Fruit fly (Drosophila melanogaster) whole organism, adult: Measurements from ENCODE around the gene Ctr1C.

ENCODE experiments used
- CG11617 ChIP-seq: fragments of 200-800 bp; sonication (Bioruptor generic); optimal IDR thresholded peaks from 2 replicates; lab custom pipeline; 2017; ENCODE audit warnings: mild to moderate bottlenecking, missing biosample characterization, missing genetic modification reagents, missing genetic modification characterization
- CG12768 ChIP-seq: fragments of 200-800 bp; sonication (Bioruptor generic); optimal IDR thresholded peaks from 2 replicates; lab custom pipeline; 2017; ENCODE audit warnings: missing biosample characterization, missing genetic modification characterization, mild to moderate bottlenecking, moderate library complexity, missing genetic modification reagents
- CG1620 ChIP-seq: fragments of 200-800 bp; sonication (Bioruptor generic); optimal IDR thresholded peaks from 2 replicates; lab custom pipeline; 2016; ENCODE audit warnings: missing biosample characterization, missing genetic modification characterization
- CG33017 ChIP-seq: fragments of 200-800 bp; sonication (Bioruptor generic); optimal IDR thresholded peaks from 2 replicates; lab custom pipeline; 2018; ENCODE audit warnings: missing biosample characterization, mild to moderate bottlenecking, missing genetic modification characterization, moderate library complexity
- CG5204 ChIP-seq: fragments of 200-800 bp; sonication (Bioruptor generic); optimal IDR thresholded peaks from 2 replicates; lab custom pipeline; 2016; ENCODE audit warnings: missing biosample characterization, missing genetic modification characterization
- CG7045 ChIP-seq: fragments of 200-800 bp; sonication (Bioruptor generic); optimal IDR thresholded peaks from 2 replicates; lab custom pipeline; 2017; ENCODE audit warnings: missing biosample characterization, mild to moderate bottlenecking, missing genetic modification characterization
- CG7101 ChIP-seq: fragments of 200-800 bp; sonication (Bioruptor generic); optimal IDR thresholded peaks from 2 replicates; lab custom pipeline; 2018; ENCODE audit warnings: missing biosample characterization, mild to moderate bottlenecking, missing genetic modification characterization, moderate library complexity
- Clk ChIP-seq: fragments of 200-800 bp; sonication (Bioruptor generic); optimal IDR thresholded peaks from 2 replicates; lab custom pipeline; 2017; ENCODE audit warnings: missing biosample characterization, missing genetic modification characterization
- Crg-1 ChIP-seq: fragments of 200-800 bp; sonication (Bioruptor generic); optimal IDR thresholded peaks from 2 replicates; lab custom pipeline; 2016; ENCODE audit warnings: missing biosample characterization, missing genetic modification characterization
- Hr96 ChIP-seq: fragments of 200-800 bp; sonication (Bioruptor generic); optimal IDR thresholded peaks from 2 replicates; lab custom pipeline; 2016; ENCODE audit warnings: missing biosample characterization, missing genetic modification characterization
- Mnt ChIP-seq: fragments of 200-800 bp; sonication (Bioruptor generic); optimal IDR thresholded peaks from 2 replicates; lab custom pipeline; 2016; ENCODE audit warnings: missing biosample characterization, mild to moderate bottlenecking, missing genetic modification characterization
- bab1 ChIP-seq: fragments of 200-800 bp; sonication (Bioruptor generic); optimal IDR thresholded peaks from 3 replicates; lab custom pipeline; 2019; ENCODE audit warnings: missing biosample characterization, mild to moderate bottlenecking, missing genetic modification characterization, moderate library complexity
- cic ChIP-seq: fragments of 200-800 bp; sonication (Bioruptor generic); optimal IDR thresholded peaks from 2 replicates; lab custom pipeline; 2017; ENCODE audit warnings: missing biosample characterization, mild to moderate bottlenecking, missing genetic modification characterization, moderate library complexity
- cnc ChIP-seq, 2 experiments: fragments of >200 bp; optimal IDR thresholded peaks; 2 replicates each; lab custom pipeline; 2017
- kay ChIP-seq: fragments of 200-800 bp; sonication (Bioruptor generic); peaks from one replicate; lab custom pipeline; 2016; ENCODE audit warnings: missing biosample characterization, missing genetic modification characterization, borderline replicate concordance
- ovo ChIP-seq: fragments of 200-800 bp; sonication (Bioruptor generic); optimal IDR thresholded peaks from 2 replicates; lab custom pipeline; 2016; ENCODE audit warnings: missing biosample characterization, missing genetic modification characterization
- pad ChIP-seq: fragments of 200-800 bp; sonication (Bioruptor generic); optimal IDR thresholded peaks from 3 replicates; lab custom pipeline; 2017; ENCODE audit warnings: missing biosample characterization, missing genetic modification characterization, mild to moderate bottlenecking, moderate library complexity, missing genetic modification reagents
- tj ChIP-seq: fragments of 200-800 bp; sonication (Bioruptor generic); optimal IDR thresholded peaks from 3 replicates; lab custom pipeline; 2017; ENCODE audit warnings: missing biosample characterization, mild to moderate bottlenecking, missing genetic modification characterization, moderate library complexity
- toe ChIP-seq: fragments of 200-800 bp; sonication (Bioruptor generic); optimal IDR thresholded peaks from 2 replicates; lab custom pipeline; 2016; ENCODE audit warnings: missing biosample characterization, missing genetic modification characterization

Ctr1C gene

dm6 chr3R:30946352-30946751, 17.8 kb downstream of the Ctr1C start:
- TF ChIP-seq pad (no peak), CG12768 (no peak), CG33017 (tag; lab: Kevin White, UChicago) (no peak), ovo (GFP tag; lab: Kevin White, UChicago) (no peak), cnc (optimal IDR thresholded peaks at IDR 0.05; lab: Kevin White, UChicago) (no peak), Crg-1 (GFP tag; lab: Kevin White, UChicago) (no peak), kay (GFP tag; lab: Kevin White, UChicago) (no peak), CG11617 (GFP tag; lab: Kevin White, UChicago) (no peak), CG7101 (no peak), Clk (GFP tag; lab: Kevin White, UChicago) (no peak), tj (GFP tag; lab: Kevin White, UChicago) (no peak), CG7045 (no peak), toe (GFP tag; lab: Kevin White, UChicago) (no peak), CG5204 (GFP tag; lab: Kevin White, UChicago) (no peak)

dm6 chr3R:30940234-30940633, 23.9 kb downstream of the Ctr1C start:
- TF ChIP-seq CG11617 (GFP tag; lab: Kevin White, UChicago) (no peak), cic (GFP tag; lab: Kevin White, UChicago) (no peak), kay (GFP tag; lab: Kevin White, UChicago) (no peak), tj (GFP tag; lab: Kevin White, UChicago) (no peak), pad (no peak), CG5204 (GFP tag; lab: Kevin White, UChicago) (no peak), Crg-1 (GFP tag; lab: Kevin White, UChicago) (no peak), bab1 (GFP tag; lab: Kevin White, UChicago) (no peak), CG33017 (tag; lab: Kevin White, UChicago) (no peak), Clk (GFP tag; lab: Kevin White, UChicago) (no peak), cnc (optimal IDR thresholded peaks at IDR 0.05; lab: Kevin White, UChicago) (no peak), ovo (GFP tag; lab: Kevin White, UChicago) (no peak), toe (GFP tag; lab: Kevin White, UChicago) (no peak), CG1620 (GFP tag; lab: Kevin White, UChicago) (no peak), Mnt (GFP tag; lab: Kevin White, UChicago) (no peak), CG12768 (no peak), CG7101 (no peak)

- no peak for TF ChIP-seq CG1620 (GFP tag; lab: Kevin White, UChicago)
- TF ChIP-seq tj (GFP tag; lab: Kevin White, UChicago) = no peak
- no peak for TF ChIP-seq CG11617 (GFP tag; lab: Kevin White, UChicago)
These were observed 27.1 kb downstream of the Ctr1C start, which contains the start of gene CG15550 for dm6 chr3R:30937002-30937401. Gene CG15550, minus strand, starts transcription at chr3R:30937102.

- TF ChIP-seq cnc (optimal IDR thresholded peaks at IDR 0.05; lab: Kevin White, UChicago) = no peak
- no peak for TF ChIP-seq CG5204 (GFP tag; lab: Kevin White, UChicago)
- no peak for TF ChIP-seq kay (GFP tag; lab: Kevin White, UChicago)
- no peak for TF ChIP-seq bab1 (GFP tag; lab: Kevin White, UChicago)
- TF ChIP-seq CG7045 = no peak
- no peak for TF ChIP-seq CG12768
- no peak for TF ChIP-seq ovo (GFP tag; lab: Kevin White, UChicago)
- no peak for TF ChIP-seq CG1620 (GFP tag; lab: Kevin White, UChicago)
- TF ChIP-seq CG7101 = no peak
These were observed 27.7 kb downstream of the Ctr1C start, which contains the start of gene CG15549 for dm6 chr3R:30936407-30936806. Gene CG15549, minus strand, starts transcription at chr3R:30936507.

dm6 chr3R:30933894-30934434, 30.2 kb downstream of the Ctr1C start:
- TF ChIP-seq CG7101 = no peak
- no peak for TF ChIP-seq CG1620 (GFP tag; lab: Kevin White, UChicago)
- TF ChIP-seq CG33017 (tag; lab: Kevin White, UChicago) = no peak
- no peak for TF ChIP-seq Mnt (GFP tag; lab: Kevin White, UChicago)
- no peak for TF ChIP-seq cnc (optimal IDR thresholded peaks at IDR 0.05; lab: Kevin White, UChicago)
- no peak for TF ChIP-seq toe (GFP tag; lab: Kevin White, UChicago)

- TF ChIP-seq CG12768 (no peak), tj (GFP tag; lab: Kevin White, UChicago) (no peak), Mnt (GFP tag; lab: Kevin White, UChicago) (no peak), cic (GFP tag; lab: Kevin White, UChicago) (no peak), CG11617 (GFP tag; lab: Kevin White, UChicago) (no peak), Hr96 (GFP tag; lab: Kevin White, UChicago) (no peak), Clk (GFP tag; lab: Kevin White, UChicago) (no peak)
These were observed 32.0 kb downstream of the Ctr1C start for dm6 chr3R:30932092-30932491.

- no peak for TF ChIP-seq CG5204 (GFP tag; lab: Kevin White, UChicago)
- TF ChIP-seq kay (GFP tag; lab: Kevin White, UChicago) = peak; percentile 11
- TF ChIP-seq CG7045 = no peak
- TF ChIP-seq CG33017 (tag; lab: Kevin White, UChicago) = no peak
- TF ChIP-seq Clk (GFP tag; lab: Kevin White, UChicago) = no peak
These were observed 35.5 kb downstream of the Ctr1C start for dm6 chr3R:30928634-30929033.
